Fruit fly (Drosophila melanogaster): Measurements from ENCODE around the gene CG17593.

Gene CG17593

DNA sequence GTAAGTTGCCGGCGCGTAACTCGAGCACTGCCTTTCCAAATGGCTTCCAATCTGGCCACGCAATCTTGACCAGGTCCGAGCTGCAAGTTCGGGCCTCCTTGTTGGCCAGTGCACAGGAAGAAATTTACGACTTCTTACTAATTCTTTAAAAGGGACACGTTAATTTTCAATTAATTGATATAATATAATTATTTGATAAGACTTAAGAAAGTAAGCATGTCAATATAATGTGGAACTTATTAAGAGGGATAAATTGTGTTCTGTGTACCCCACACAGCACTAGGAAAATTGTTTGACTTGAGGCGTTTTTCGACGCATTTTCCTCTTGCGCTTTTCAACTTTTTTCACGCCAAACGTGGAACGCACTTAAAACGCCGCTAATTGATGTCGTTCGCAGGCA is 29.2 kb upstream of the CG17593 start:
- peak; percentile 23 for TF ChIP-seq CG4318 (GFP tag; optimal IDR thresholded peaks at IDR 0.05)
- TF ChIP-seq net (GFP tag; optimal IDR thresholded peaks at IDR 0.05), result peak; percentile 4
- peak; percentile 11 for TF ChIP-seq Lpt (GFP tag; optimal IDR thresholded peaks at IDR 0.05)
- peak; percentile 30 for TF ChIP-seq Eip78C (GFP tag)
- peak; percentile 13 for TF ChIP-seq dac (GFP tag; optimal IDR thresholded peaks at IDR 0.05)
- TF ChIP-seq OdsH (GFP tag; optimal IDR thresholded peaks at IDR 0.05), result peak; percentile 19
- TF ChIP-seq Hr4 (GFP tag; optimal IDR thresholded peaks at IDR 0.05), result peak; percentile 62
- no peak for TF ChIP-seq Sox102F (GFP tag; optimal IDR thresholded peaks at IDR 0.05)
- no peak for TF ChIP-seq CG7368 (GFP tag; optimal IDR thresholded peaks at IDR 0.05)
- TF ChIP-seq topi (GFP tag; optimal IDR thresholded peaks at IDR 0.05), result no peak
- TF ChIP-seq CG6276 (GFP tag; optimal IDR thresholded peaks at IDR 0.05), result peak; percentile 36
- peak; percentile 10 for TF ChIP-seq svp (GFP tag)
- peak; percentile 66 for TF ChIP-seq CG15336 (GFP tag; IDR thresholded peaks at IDR 0.05)
- TF ChIP-seq CG6163 (GFP tag; IDR thresholded peaks at IDR 0.05), result 0 out of 3 replicates have a peak, but pooled peaks have one; percentile 16
- TF ChIP-seq eg (GFP tag; IDR thresholded peaks at IDR 0.05), result peak; percentile 44; the same call in 2 of the 3 replicates
- peak; percentile 69 for TF ChIP-seq CG32006 (GFP tag; optimal IDR thresholded peaks at IDR 0.05)
- peak; percentile 76 for TF ChIP-seq CG8119 (GFP tag; IDR thresholded peaks at IDR 0.05)
- TF ChIP-seq CG10631 (GFP tag; optimal IDR thresholded peaks at IDR 0.05), result no peak

DNA sequence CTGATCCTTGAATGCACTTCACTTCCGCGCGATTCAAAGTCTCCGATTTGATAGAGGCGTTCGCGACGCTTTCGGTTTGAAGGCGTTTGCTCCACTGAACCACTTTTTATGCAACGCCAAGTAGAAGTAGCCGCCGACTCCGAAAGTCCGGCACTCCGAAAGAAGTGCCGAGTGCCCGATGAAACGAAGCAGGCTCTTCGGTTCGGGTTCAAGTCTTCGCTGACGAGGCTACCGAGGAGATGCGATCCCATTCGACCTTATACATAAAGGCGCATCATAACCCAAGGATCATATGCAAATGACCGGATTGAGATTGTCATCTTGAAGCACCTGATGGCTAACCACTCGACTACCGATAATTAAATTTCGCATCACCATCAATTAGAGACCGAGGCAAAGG is 23.7 kb upstream of the CG17593 start, which contains the start of gene CG15414:
CG15414 (minus strand) TSS at position 101 of the 400 bp plus-strand sequence.
- TF ChIP-seq CG11762 (GFP tag; optimal IDR thresholded peaks at IDR 0.05; ENCODE audit: insufficient read depth), result no peak
- peak; percentile 42; the same call in 1 of the 3 replicates for TF ChIP-seq eg (GFP tag; IDR thresholded peaks at IDR 0.05)

DNA sequence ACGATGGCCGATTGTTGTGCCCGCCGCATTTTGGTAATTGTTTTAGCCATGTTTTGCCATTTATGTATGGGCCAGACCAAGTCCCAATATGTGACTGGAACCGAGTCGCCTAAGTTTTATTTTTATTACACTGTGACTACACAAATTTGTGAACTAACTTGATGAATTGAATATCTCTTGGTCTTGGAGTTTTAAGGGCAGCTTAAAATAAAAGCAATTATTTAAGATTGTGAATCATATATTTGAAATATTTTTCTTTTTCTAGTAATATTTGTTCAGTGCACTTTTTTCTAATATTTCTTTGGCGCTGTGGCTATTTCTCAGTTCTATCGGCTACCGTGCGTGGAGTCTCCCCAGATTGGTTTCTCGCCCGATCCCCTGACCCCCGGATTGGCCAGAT is 21.2 kb upstream of the CG17593 start:
- TF ChIP-seq topi (GFP tag; optimal IDR thresholded peaks at IDR 0.05) (no peak), CG8119 (GFP tag; IDR thresholded peaks at IDR 0.05) (peak; percentile 37; the same call in 1 of the 3 replicates), CG15336 (GFP tag; IDR thresholded peaks at IDR 0.05) (peak; percentile 61), Gug (GFP tag; IDR thresholded peaks at IDR 0.05) (0 out of 2 replicates have a peak, but pooled peaks have one; percentile 28), eg (GFP tag; IDR thresholded peaks at IDR 0.05) (peak; percentile 60; the same call in 1 of the 3 replicates), lz (GFP tag; optimal IDR thresholded peaks at IDR 0.05) (no peak), Eip75B (GFP tag; optimal IDR thresholded peaks at IDR 0.05) (no peak), CG32006 (GFP tag; optimal IDR thresholded peaks at IDR 0.05) (peak; percentile 16)

DNA sequence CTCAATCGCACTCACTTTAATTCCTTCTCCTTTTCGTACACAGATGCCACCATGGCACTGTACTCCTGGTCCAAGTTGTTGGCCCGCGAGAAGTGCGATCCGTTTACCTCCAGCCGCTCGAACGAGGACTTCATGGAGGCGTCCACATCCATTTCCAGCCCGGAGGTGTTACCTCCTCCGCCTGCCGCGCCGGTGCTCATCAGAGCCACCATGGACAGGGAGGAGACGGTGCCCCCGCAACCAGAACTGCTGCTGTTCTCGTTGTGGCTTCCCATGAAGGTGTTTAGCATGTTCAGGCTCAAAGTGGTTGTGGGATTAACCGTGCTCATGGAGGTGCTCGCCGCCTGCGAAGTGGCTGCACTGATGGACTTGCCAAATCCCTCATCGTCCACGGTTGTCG is 19.2 kb upstream of the CG17593 start:
- TF ChIP-seq achi (GFP tag; optimal IDR thresholded peaks at IDR 0.05) (no peak), CG11902 (GFP tag; optimal IDR thresholded peaks at IDR 0.05) (no peak), CG6163 (GFP tag; IDR thresholded peaks at IDR 0.05) (no peak), CG4318 (GFP tag; optimal IDR thresholded peaks at IDR 0.05) (no peak), CG16779 (tag; optimal IDR thresholded peaks at IDR 0.05) (no peak)

DNA sequence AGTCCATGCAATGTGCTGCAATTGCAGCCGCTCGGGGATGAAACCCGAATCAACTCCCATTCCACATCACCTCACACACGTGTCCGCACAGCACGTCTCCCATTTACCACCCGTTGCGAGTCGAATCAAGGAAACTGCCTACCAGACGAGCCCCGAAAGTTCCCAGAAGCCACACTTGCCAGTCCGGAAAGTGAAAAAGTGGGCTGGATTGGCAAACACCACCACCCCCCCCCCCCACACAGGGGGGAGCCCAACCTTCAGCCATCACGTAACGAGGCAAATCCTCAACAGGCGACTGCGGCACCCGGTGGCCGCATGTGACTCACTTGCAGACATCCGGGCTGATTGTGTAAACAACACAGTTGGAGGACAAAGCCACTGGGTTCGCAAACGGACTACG is 9.8 kb upstream of the CG17593 start:
- TF ChIP-seq Ets96B (tag; optimal IDR thresholded peaks at IDR 0.05) (no peak), fd59A (GFP tag; optimal IDR thresholded peaks at IDR 0.05) (no peak), fkh (GFP tag; optimal IDR thresholded peaks at IDR 0.05) (no peak), CG4318 (GFP tag; optimal IDR thresholded peaks at IDR 0.05) (no peak), fd85E (GFP tag; optimal IDR thresholded peaks at IDR 0.05) (no peak), dac (GFP tag; optimal IDR thresholded peaks at IDR 0.05) (no peak), Hr4 (GFP tag; optimal IDR thresholded peaks at IDR 0.05) (no peak), CG8632 (GFP tag; optimal IDR thresholded peaks at IDR 0.05) (no peak), pdm3 (GFP tag; optimal IDR thresholded peaks at IDR 0.05) (no peak), spab (GFP tag; optimal IDR thresholded peaks at IDR 0.05) (no peak), CG34406 (GFP tag; optimal IDR thresholded peaks at IDR 0.05) (no peak), Met (GFP tag; optimal IDR thresholded peaks at IDR 0.05) (no peak), Eip93F (GFP tag; optimal IDR thresholded peaks at IDR 0.05) (no peak), CG11294 (GFP tag; IDR thresholded peaks at IDR 0.05) (no peak), OdsH (GFP tag; optimal IDR thresholded peaks at IDR 0.05) (no peak), Sox15 (GFP tag; optimal IDR thresholded peaks at IDR 0.05) (no peak), topi (GFP tag; optimal IDR thresholded peaks at IDR 0.05) (no peak), Hr39 (GFP tag; optimal IDR thresholded peaks at IDR 0.05) (no peak), CG8319 (GFP tag; optimal IDR thresholded peaks at IDR 0.05) (no peak)

All from whole organism, prepupa.